Worm (Caenorhabditis elegans) whole organism, young adult: ENCODE data around the gene fbxa-160.

Experiments used
- F37B4.10 ChIP-seq: fragments of 200-800 bp; sonication (Bioruptor generic); IDR thresholded peaks from 2 replicates; pipeline ENCODE4 v1.3.6; 2022; ENCODE audit warnings: missing genetic modification characterization, missing compliant biosample characterization
- F57C9.4 ChIP-seq: sonication (generic microtip); optimal IDR thresholded peaks from 2 replicates; lab custom pipeline; 2017; ENCODE audit warnings: mild to moderate bottlenecking, missing genetic modification characterization, missing compliant biosample characterization
- ZK185.1 ChIP-seq: sonication (generic microtip); optimal IDR thresholded peaks from 2 replicates; lab custom pipeline; 2016; ENCODE audit warnings: mild to moderate bottlenecking, missing genetic modification characterization, missing compliant biosample characterization; ENCODE audit not compliant: poor library complexity, severe bottlenecking
- ets-4 ChIP-seq: fragments of 200-800 bp; sonication (Bioruptor generic); optimal IDR thresholded peaks from 2 replicates; lab custom pipeline; 2018; ENCODE audit warnings: mild to moderate bottlenecking, missing genetic modification characterization, missing compliant biosample characterization
- gei-17 ChIP-seq: fragments of 200-800 bp; sonication (Bioruptor generic); optimal IDR thresholded peaks from 2 replicates; lab custom pipeline; 2018; ENCODE audit warnings: mild to moderate bottlenecking, missing genetic modification characterization, missing compliant biosample characterization
- hmg-1.2 ChIP-seq: fragments of 200-800 bp; sonication (Bioruptor generic); IDR thresholded peaks from 2 replicates; pipeline ENCODE4 v1.3.6; 2022; ENCODE audit warnings: missing genetic modification reagents, missing genetic modification characterization, missing compliant biosample characterization
- snpc-1.3 ChIP-seq: sonication (generic microtip); optimal IDR thresholded peaks from 2 replicates; lab custom pipeline; 2017; ENCODE audit warnings: missing genetic modification characterization, mild to moderate bottlenecking, missing compliant biosample characterization, antibody characterized with exemption, moderate library complexity, missing genotype, missing genetic modification reagents; ENCODE audit not compliant: insufficient read depth
- snpc-4 ChIP-seq, 5 experiments: fragments of 150-350 bp in 1 of 5; sonication (generic microtip) in 4 of 5; optimal IDR thresholded peaks; 2 replicates each; lab custom pipeline; 2014 to 2018; ENCODE audit warnings: missing genetic modification characterization in 5 of 5, missing biosample characterization in 3 of 5, antibody characterized with exemption in 2 of 5, mild to moderate bottlenecking in 2 of 5, missing compliant biosample characterization in 2 of 5, missing genotype in 2 of 5, moderate library complexity in 2 of 5, missing genetic modification reagents in 1 of 5

- no peak for TF ChIP-seq snpc-4 (GFP tag; optimal IDR thresholded peaks at IDR 0.05; lab: Kevin White, UChicago)
- TF ChIP-seq snpc-4 (tag; optimal IDR thresholded peaks at IDR 0.05; lab: Kevin White, UChicago) = no peak
- no peak for TF ChIP-seq snpc-1.3 (tag; lab: Kevin White, UChicago)
- no peak for TF ChIP-seq F37B4.10
- TF ChIP-seq hmg-1.2 (GFP tag; lab: Robert Waterston, UW) = no peak
- TF ChIP-seq F57C9.4 = no peak
- TF ChIP-seq gei-17 (GFP tag; lab: Kevin White, UChicago) = no peak
- TF ChIP-seq ets-4 = no peak
- no peak for TF ChIP-seq ZK185.1 (tag; lab: Kevin White, UChicago)
Observed at ce11 chrII:1576772-1577171, 47.7 kb downstream of the fbxa-160 start.
